Fruit fly (Drosophila melanogaster) whole organism: Measurements from ENCODE around the gene Vps26.

Source experiments
- CG8478 ChIP-seq: fragments of >200 bp; optimal IDR thresholded peaks from 2 replicates; lab custom pipeline; 2018; ENCODE audit warnings: inconsistent platforms
- Dll ChIP-seq: fragments of >200 bp; optimal IDR thresholded peaks from 2 replicates; lab custom pipeline; 2017
- EcR ChIP-seq, 2 experiments: fragments of >200 bp; optimal IDR thresholded peaks; 2 replicates each; lab custom pipeline; 2017; ENCODE audit warnings: missing biosample characterization in 2 of 2, missing genetic modification characterization in 2 of 2, missing genetic modification reagents in 2 of 2
- pan ChIP-seq: fragments of >200 bp; optimal IDR thresholded peaks from 2 replicates; lab custom pipeline; 2017
- psq ChIP-seq: fragments of >200 bp; optimal IDR thresholded peaks from 2 replicates; lab custom pipeline; 2017
- usp ChIP-seq: fragments of >200 bp; optimal IDR thresholded peaks from 2 replicates; lab custom pipeline; 2017; ENCODE audit warnings: missing biosample characterization, missing genetic modification characterization, mixed read lengths

Gene Vps26

dm6 chrX:1877107-1877736 is 3.6 kb downstream of the Vps26 start, which contains the start of the genes CG14817 and CG14805:
Gene CG14817 (minus strand): TSS chrX:1877270.
Gene CG14805 (plus strand): TSS chrX:1877317.
- TF ChIP-seq usp (GFP tag; lab: Kevin White, UChicago) (no peak), EcR (GFP tag; optimal IDR thresholded peaks at IDR 0.05; lab: Kevin White, UChicago) (no peak), psq (lab: Kevin White, UChicago) (no peak), Dll (lab: Kevin White, UChicago) (no peak), CG8478 (no peak), pan (lab: Kevin White, UChicago) (no peak)

dm6 chrX:1879606-1880110 is 6.0 kb downstream of the Vps26 start, which contains the start of gene CG14818:
Gene CG14818 (minus strand): TSS chrX:1879774.
- TF ChIP-seq EcR (GFP tag; optimal IDR thresholded peaks at IDR 0.05; lab: Kevin White, UChicago) (no peak), Dll (lab: Kevin White, UChicago) (no peak), psq (lab: Kevin White, UChicago) (no peak), CG8478 (no peak), pan (lab: Kevin White, UChicago) (no peak)

- TF ChIP-seq usp (GFP tag; lab: Kevin White, UChicago), result no peak
- no peak for TF ChIP-seq Dll (lab: Kevin White, UChicago)
- TF ChIP-seq EcR (GFP tag; optimal IDR thresholded peaks at IDR 0.05; lab: Kevin White, UChicago), result no peak
- no peak for TF ChIP-seq CG8478
- no peak for TF ChIP-seq pan (lab: Kevin White, UChicago)
- no peak for TF ChIP-seq psq (lab: Kevin White, UChicago)
Measured at dm6 chrX:1880139-1880556, 6.5 kb downstream of the Vps26 start, which contains the start of gene Coa8. Gene Coa8 (plus strand): TSS chrX:1880282.

- TF ChIP-seq EcR (GFP tag; optimal IDR thresholded peaks at IDR 0.05; lab: Kevin White, UChicago) (no peak), psq (lab: Kevin White, UChicago) (no peak), pan (lab: Kevin White, UChicago) (no peak), CG8478 (no peak), usp (GFP tag; lab: Kevin White, UChicago) (no peak), Dll (lab: Kevin White, UChicago) (no peak)
Measured at dm6 chrX:1880779-1881178, 7.1 kb downstream of the Vps26 start.

dm6 chrX:1889926-1890325 is 16.3 kb downstream of the Vps26 start, which contains the start of the genes trr and mRpL16:
Gene trr (minus strand): TSS chrX:1889950.
Gene mRpL16 (plus strand): TSS chrX:1890256.
- no peak for TF ChIP-seq psq (lab: Kevin White, UChicago)
- no peak for TF ChIP-seq pan (lab: Kevin White, UChicago)
- TF ChIP-seq Dll (lab: Kevin White, UChicago), result no peak
- no peak for TF ChIP-seq EcR (GFP tag; optimal IDR thresholded peaks at IDR 0.05; lab: Kevin White, UChicago)
- TF ChIP-seq CG8478, result no peak
- TF ChIP-seq usp (GFP tag; lab: Kevin White, UChicago), result no peak

dm6 chrX:1893532-1893931 is 19.9 kb downstream of the Vps26 start:
- TF ChIP-seq EcR (GFP tag; optimal IDR thresholded peaks at IDR 0.05; lab: Kevin White, UChicago) (no peak), pan (lab: Kevin White, UChicago) (no peak), CG8478 (no peak), psq (lab: Kevin White, UChicago) (no peak), usp (GFP tag; lab: Kevin White, UChicago) (no peak), Dll (lab: Kevin White, UChicago) (no peak)

- TF ChIP-seq EcR (GFP tag; optimal IDR thresholded peaks at IDR 0.05; lab: Kevin White, UChicago) (no peak), Dll (lab: Kevin White, UChicago) (no peak), pan (lab: Kevin White, UChicago) (no peak), psq (lab: Kevin White, UChicago) (no peak), usp (GFP tag; lab: Kevin White, UChicago) (no peak), CG8478 (no peak)
Measured at dm6 chrX:1897384-1897783, 23.7 kb downstream of the Vps26 start.

dm6 chrX:1899445-1900085 is 25.9 kb downstream of the Vps26 start:
- TF ChIP-seq Dll (lab: Kevin White, UChicago) (peak; percentile 34), pan (lab: Kevin White, UChicago) (no peak), CG8478 (no peak), EcR (GFP tag; optimal IDR thresholded peaks at IDR 0.05; lab: Kevin White, UChicago) (no peak), psq (lab: Kevin White, UChicago) (no peak), usp (GFP tag; lab: Kevin White, UChicago) (no peak)

- TF ChIP-seq psq (lab: Kevin White, UChicago), result no peak
- TF ChIP-seq CG8478, result no peak
- no peak for TF ChIP-seq Dll (lab: Kevin White, UChicago)
- TF ChIP-seq usp (GFP tag; lab: Kevin White, UChicago), result no peak
- TF ChIP-seq EcR (GFP tag; optimal IDR thresholded peaks at IDR 0.05; lab: Kevin White, UChicago), result no peak
- TF ChIP-seq pan (lab: Kevin White, UChicago), result no peak
Measured at dm6 chrX:1900123-1900818, 26.6 kb downstream of the Vps26 start, which contains the start of gene arm. Gene arm (minus strand): TSS chrX:1900646.

- TF ChIP-seq psq (lab: Kevin White, UChicago) (no peak), CG8478 (no peak), Dll (lab: Kevin White, UChicago) (no peak), pan (lab: Kevin White, UChicago) (no peak), EcR (GFP tag; optimal IDR thresholded peaks at IDR 0.05; lab: Kevin White, UChicago) (no peak), usp (GFP tag; lab: Kevin White, UChicago) (no peak)
Measured at dm6 chrX:1901605-1902136, 28.0 kb downstream of the Vps26 start, which contains the start of gene Ldaf1. Gene Ldaf1 (minus strand): TSS chrX:1901911.
